Worm (Caenorhabditis elegans) whole organism, young adult: ENCODE data around the gene pkn-1.

Source experiments
- B0035.1 ChIP-seq: sonication (generic microtip); optimal IDR thresholded peaks from 2 replicates; lab custom pipeline; 2016; ENCODE audit warnings: missing genetic modification characterization, mild to moderate bottlenecking, missing compliant biosample characterization, missing genotype, missing genetic modification reagents
- B0336.3 ChIP-seq: fragments of 200-800 bp; sonication (Bioruptor generic); IDR thresholded peaks from 2 replicates; pipeline ENCODE4 v1.3.6; 2022; ENCODE audit warnings: missing genetic modification characterization, missing compliant biosample characterization
- F10E7.11 ChIP-seq: sonication (generic microtip); optimal IDR thresholded peaks from 2 replicates; lab custom pipeline; 2017; ENCODE audit warnings: mild to moderate bottlenecking, missing genetic modification characterization, moderate library complexity, missing compliant biosample characterization
- Y79H2A.3 ChIP-seq: fragments of 200-800 bp; sonication (Bioruptor generic); conservative IDR thresholded peaks from 2 replicates; pipeline ENCODE4 v1.3.6; 2022; ENCODE audit warnings: missing genetic modification reagents, missing genetic modification characterization, missing compliant biosample characterization
- Y95B8A.8 ChIP-seq: fragments of 200-800 bp; sonication (Bioruptor generic); IDR thresholded peaks from 2 replicates; pipeline ENCODE4 v1.3.6; 2022; ENCODE audit warnings: missing genetic modification reagents, missing genetic modification characterization, missing compliant biosample characterization
- aptf-2 ChIP-seq: fragments of 200-800 bp; sonication (Bioruptor generic); conservative IDR thresholded peaks from 2 replicates; pipeline ENCODE4 v1.3.6; 2022; ENCODE audit warnings: missing genetic modification reagents, missing genetic modification characterization, missing compliant biosample characterization
- cebp-1 ChIP-seq, 2 experiments: fragments of 200-800 bp in 1 of 2; sonication (Bioruptor generic) in 1 of 2; sonication (generic microtip) in 1 of 2; IDR thresholded peaks in 1 of 2; optimal IDR thresholded peaks in 1 of 2; 2 replicates each; pipeline versions ENCODE4 v1.3.6 to Lab custom; 2017 to 2022; ENCODE audit warnings: missing compliant biosample characterization in 2 of 2, missing genetic modification characterization in 2 of 2, mild to moderate bottlenecking in 1 of 2, missing genetic modification reagents in 1 of 2, moderate library complexity in 1 of 2
- cebp-2 ChIP-seq: fragments of 200-800 bp; sonication (Bioruptor generic); IDR thresholded peaks from 2 replicates; pipeline ENCODE4 v1.3.6; 2022; ENCODE audit warnings: missing genetic modification characterization, missing compliant biosample characterization
- ceh-100 ChIP-seq: fragments of 200-800 bp; sonication (Bioruptor generic); IDR thresholded peaks from 2 replicates; pipeline ENCODE4 v1.3.6; 2022; ENCODE audit warnings: missing genetic modification reagents, missing genetic modification characterization, missing compliant biosample characterization
- die-1 ChIP-seq: sonication (generic microtip); optimal IDR thresholded peaks from 2 replicates; lab custom pipeline; 2016; ENCODE audit warnings: missing genotype, mild to moderate bottlenecking, missing genetic modification characterization, missing compliant biosample characterization
- dpff-1 ChIP-seq: sonication (generic microtip); optimal IDR thresholded peaks from 2 replicates; lab custom pipeline; 2017; ENCODE audit warnings: mild to moderate bottlenecking, missing genetic modification characterization, missing compliant biosample characterization
- dpl-1 ChIP-seq: fragments of 150-350 bp; optimal IDR thresholded peaks from 2 replicates; lab custom pipeline; 2014; ENCODE audit warnings: missing biosample characterization, missing genetic modification reagents, missing genetic modification characterization
- ekl-4 ChIP-seq: fragments of 200-800 bp; sonication (Bioruptor generic); IDR thresholded peaks from 2 replicates; pipeline ENCODE4 v1.3.6; 2022; ENCODE audit warnings: missing genetic modification reagents, missing genetic modification characterization, missing compliant biosample characterization
- lin-54 ChIP-seq: fragments of 200-800 bp; sonication (Bioruptor generic); optimal IDR thresholded peaks from 2 replicates; lab custom pipeline; 2018; ENCODE audit warnings: mild to moderate bottlenecking, missing genetic modification characterization, missing compliant biosample characterization
- lsy-27 ChIP-seq: sonication (generic microtip); optimal IDR thresholded peaks from 2 replicates; lab custom pipeline; 2017; ENCODE audit warnings: missing genetic modification characterization, mild to moderate bottlenecking, missing compliant biosample characterization, antibody characterized with exemption, missing genotype, borderline replicate concordance; ENCODE audit not compliant: insufficient read depth
- rcor-1 ChIP-seq: fragments of 200-800 bp; sonication (Bioruptor generic); IDR thresholded peaks from 2 replicates; pipeline ENCODE4 v1.3.6; 2022; ENCODE audit warnings: missing genetic modification reagents, missing genetic modification characterization, missing compliant biosample characterization
- repo-1 ChIP-seq: sonication (generic microtip); optimal IDR thresholded peaks from 2 replicates; lab custom pipeline; 2017; ENCODE audit warnings: mild to moderate bottlenecking, missing genetic modification characterization, missing compliant biosample characterization
- tbx-9 ChIP-seq: sonication (generic microtip); optimal IDR thresholded peaks from 2 replicates; lab custom pipeline; 2016; ENCODE audit warnings: borderline replicate concordance, missing genetic modification characterization, inconsistent platforms, missing compliant biosample characterization
- tlf-1 ChIP-seq: fragments of 200-800 bp; sonication (Bioruptor generic); optimal IDR thresholded peaks from 2 replicates; lab custom pipeline; 2018; ENCODE audit warnings: mild to moderate bottlenecking, missing genetic modification characterization, missing compliant biosample characterization
- zfh-2 ChIP-seq: fragments of 200-800 bp; sonication (Bioruptor generic); conservative IDR thresholded peaks from 2 replicates; pipeline ENCODE4 v1.3.6; 2022; ENCODE audit warnings: missing genetic modification reagents, missing genetic modification characterization, missing compliant biosample characterization
- zim-3 ChIP-seq: sonication (generic microtip); optimal IDR thresholded peaks from 2 replicates; lab custom pipeline; 2017; ENCODE audit warnings: mild to moderate bottlenecking, missing genetic modification characterization, moderate library complexity, missing compliant biosample characterization
- ztf-6 ChIP-seq: fragments of 200-800 bp; sonication (Bioruptor generic); IDR thresholded peaks from 2 replicates; pipeline ENCODE4 v1.3.6; 2022; ENCODE audit warnings: missing genetic modification reagents, missing genetic modification characterization, missing compliant biosample characterization

The pkn-1 gene

DNA sequence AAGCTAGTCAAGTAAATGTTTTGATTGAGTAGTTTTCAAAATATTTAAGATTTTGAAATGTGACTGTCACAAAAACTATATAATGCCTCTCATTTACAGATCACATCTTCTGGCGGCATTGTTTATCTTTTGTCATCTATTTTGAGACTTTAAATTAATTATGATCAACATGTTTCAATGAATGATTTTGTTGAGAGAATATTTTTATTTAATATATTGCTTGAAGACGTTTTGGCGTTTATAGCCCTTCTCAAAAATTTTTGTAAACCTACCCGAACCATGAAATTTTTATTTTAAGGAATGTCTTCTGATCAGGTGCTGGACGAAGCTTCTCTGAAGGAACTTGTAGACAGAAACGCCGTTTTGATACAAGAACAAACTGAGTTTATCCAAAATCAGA lies 47.7 kb downstream of the pkn-1 start, which contains the start of gene C39B10.4:
Gene C39B10.4, plus strand, starts transcription at position 301 of the 400 bp plus-strand sequence.
- TF ChIP-seq lin-54 (GFP tag; lab: Kevin White, UChicago), result no peak
- no peak for TF ChIP-seq B0336.3 (GFP tag; lab: Robert Waterston, UW)
- TF ChIP-seq cebp-2, result no peak
- TF ChIP-seq zim-3 (tag; lab: Kevin White, UChicago), result no peak
- no peak for TF ChIP-seq ceh-100
- TF ChIP-seq dpff-1 (tag; lab: Kevin White, UChicago), result no peak
- TF ChIP-seq ekl-4, result no peak
- no peak for TF ChIP-seq zfh-2 (GFP tag; lab: Robert Waterston, UW)
- no peak for TF ChIP-seq tbx-9
- no peak for TF ChIP-seq Y95B8A.8 (GFP tag; lab: Robert Waterston, UW)
- TF ChIP-seq repo-1 (tag; lab: Kevin White, UChicago), result no peak
- no peak for TF ChIP-seq F10E7.11
- no peak for TF ChIP-seq aptf-2 (GFP tag; lab: Robert Waterston, UW)
- no peak for TF ChIP-seq rcor-1 (GFP tag; lab: Robert Waterston, UW)
- TF ChIP-seq B0035.1 (tag; lab: Kevin White, UChicago), result no peak
- no peak for TF ChIP-seq ztf-6 (GFP tag; lab: Robert Waterston, UW)

DNA sequence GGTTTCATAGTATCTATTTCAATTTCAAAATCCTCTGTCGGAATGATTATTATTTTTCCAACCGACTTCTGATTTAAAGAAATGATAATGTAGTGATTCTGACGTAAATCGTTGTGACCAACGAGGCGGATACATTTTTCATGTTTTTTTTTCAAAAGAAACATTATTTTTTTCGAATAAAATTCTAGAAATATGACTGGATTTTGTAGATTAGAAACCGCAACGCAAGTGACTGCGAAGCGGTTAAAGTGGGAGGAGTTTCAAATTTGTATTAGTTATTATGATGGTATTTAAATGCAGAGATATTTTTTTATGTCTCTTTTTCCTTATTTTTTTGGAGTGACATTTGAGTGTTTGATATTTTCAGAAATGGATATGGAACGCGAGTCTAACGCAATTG lies 49.9 kb downstream of the pkn-1 start, which contains the start of gene C39B10.5:
Gene C39B10.5, plus strand, starts transcription at position 362 of the 400 bp plus-strand sequence.
- TF ChIP-seq lsy-27 (tag; lab: Kevin White, UChicago) (no peak), dpl-1 (GFP tag; lab: Kevin White, UChicago) (no peak), tlf-1 (GFP tag; lab: Kevin White, UChicago) (no peak), Y79H2A.3 (GFP tag; lab: Robert Waterston, UW) (no peak), die-1 (no peak), rcor-1 (GFP tag; lab: Robert Waterston, UW) (no peak), cebp-1 (GFP tag; IDR thresholded peaks at IDR 0.05; lab: Robert Waterston, UW) (no peak), cebp-1 (tag; optimal IDR thresholded peaks at IDR 0.05; lab: Kevin White, UChicago) (no peak)
- TF ChIP-seq, all 124 proteins: peak for 0
